Fruit fly (Drosophila melanogaster) whole organism, adult: ENCODE data around the gene CG17648.

Source experiments
- CG11617 ChIP-seq: fragments of 200-800 bp; sonication (Bioruptor generic); optimal IDR thresholded peaks from 2 replicates; lab custom pipeline; 2017; ENCODE audit warnings: mild to moderate bottlenecking, missing biosample characterization, missing genetic modification reagents, missing genetic modification characterization
- CG12768 ChIP-seq: fragments of 200-800 bp; sonication (Bioruptor generic); optimal IDR thresholded peaks from 2 replicates; lab custom pipeline; 2017; ENCODE audit warnings: missing biosample characterization, missing genetic modification characterization, mild to moderate bottlenecking, moderate library complexity, missing genetic modification reagents
- CG14711 ChIP-seq: fragments of 200-800 bp; sonication (Bioruptor generic); optimal IDR thresholded peaks from 2 replicates; lab custom pipeline; 2018; ENCODE audit warnings: missing biosample characterization, mild to moderate bottlenecking, missing genetic modification characterization, moderate library complexity
- CG1620 ChIP-seq: fragments of 200-800 bp; sonication (Bioruptor generic); optimal IDR thresholded peaks from 2 replicates; lab custom pipeline; 2016; ENCODE audit warnings: missing biosample characterization, missing genetic modification characterization
- CG33017 ChIP-seq: fragments of 200-800 bp; sonication (Bioruptor generic); optimal IDR thresholded peaks from 2 replicates; lab custom pipeline; 2018; ENCODE audit warnings: missing biosample characterization, mild to moderate bottlenecking, missing genetic modification characterization, moderate library complexity
- CG5204 ChIP-seq: fragments of 200-800 bp; sonication (Bioruptor generic); optimal IDR thresholded peaks from 2 replicates; lab custom pipeline; 2016; ENCODE audit warnings: missing biosample characterization, missing genetic modification characterization
- CG7045 ChIP-seq: fragments of 200-800 bp; sonication (Bioruptor generic); optimal IDR thresholded peaks from 2 replicates; lab custom pipeline; 2017; ENCODE audit warnings: missing biosample characterization, mild to moderate bottlenecking, missing genetic modification characterization
- CG7101 ChIP-seq: fragments of 200-800 bp; sonication (Bioruptor generic); optimal IDR thresholded peaks from 2 replicates; lab custom pipeline; 2018; ENCODE audit warnings: missing biosample characterization, mild to moderate bottlenecking, missing genetic modification characterization, moderate library complexity
- Clk ChIP-seq: fragments of 200-800 bp; sonication (Bioruptor generic); optimal IDR thresholded peaks from 2 replicates; lab custom pipeline; 2017; ENCODE audit warnings: missing biosample characterization, missing genetic modification characterization
- Crg-1 ChIP-seq: fragments of 200-800 bp; sonication (Bioruptor generic); optimal IDR thresholded peaks from 2 replicates; lab custom pipeline; 2016; ENCODE audit warnings: missing biosample characterization, missing genetic modification characterization
- Hr96 ChIP-seq: fragments of 200-800 bp; sonication (Bioruptor generic); optimal IDR thresholded peaks from 2 replicates; lab custom pipeline; 2016; ENCODE audit warnings: missing biosample characterization, missing genetic modification characterization
- Mnt ChIP-seq: fragments of 200-800 bp; sonication (Bioruptor generic); optimal IDR thresholded peaks from 2 replicates; lab custom pipeline; 2016; ENCODE audit warnings: missing biosample characterization, mild to moderate bottlenecking, missing genetic modification characterization
- bab1 ChIP-seq: fragments of 200-800 bp; sonication (Bioruptor generic); optimal IDR thresholded peaks from 3 replicates; lab custom pipeline; 2019; ENCODE audit warnings: missing biosample characterization, mild to moderate bottlenecking, missing genetic modification characterization, moderate library complexity
- cic ChIP-seq: fragments of 200-800 bp; sonication (Bioruptor generic); optimal IDR thresholded peaks from 2 replicates; lab custom pipeline; 2017; ENCODE audit warnings: missing biosample characterization, mild to moderate bottlenecking, missing genetic modification characterization, moderate library complexity
- cnc ChIP-seq, 2 experiments: fragments of >200 bp; optimal IDR thresholded peaks; 2 replicates each; lab custom pipeline; 2017
- kay ChIP-seq: fragments of 200-800 bp; sonication (Bioruptor generic); peaks from one replicate; lab custom pipeline; 2016; ENCODE audit warnings: missing biosample characterization, missing genetic modification characterization, borderline replicate concordance
- ovo ChIP-seq: fragments of 200-800 bp; sonication (Bioruptor generic); optimal IDR thresholded peaks from 2 replicates; lab custom pipeline; 2016; ENCODE audit warnings: missing biosample characterization, missing genetic modification characterization
- pad ChIP-seq: fragments of 200-800 bp; sonication (Bioruptor generic); optimal IDR thresholded peaks from 3 replicates; lab custom pipeline; 2017; ENCODE audit warnings: missing biosample characterization, missing genetic modification characterization, mild to moderate bottlenecking, moderate library complexity, missing genetic modification reagents
- tj ChIP-seq: fragments of 200-800 bp; sonication (Bioruptor generic); optimal IDR thresholded peaks from 3 replicates; lab custom pipeline; 2017; ENCODE audit warnings: missing biosample characterization, mild to moderate bottlenecking, missing genetic modification characterization, moderate library complexity
- toe ChIP-seq: fragments of 200-800 bp; sonication (Bioruptor generic); optimal IDR thresholded peaks from 2 replicates; lab custom pipeline; 2016; ENCODE audit warnings: missing biosample characterization, missing genetic modification characterization

CG17648 gene

dm6 chr2L:1758853-1759252, 6.7 kb downstream of the CG17648 start, which contains the start of gene CG17650:
Gene CG17650, minus strand, starts transcription at chr2L:1759093.
- TF ChIP-seq CG1620 (GFP tag; lab: Kevin White, UChicago) (no peak), Crg-1 (GFP tag; lab: Kevin White, UChicago) (no peak), Hr96 (GFP tag; lab: Kevin White, UChicago) (no peak), CG33017 (tag; lab: Kevin White, UChicago) (no peak), cic (GFP tag; lab: Kevin White, UChicago) (no peak), Clk (GFP tag; lab: Kevin White, UChicago) (no peak), kay (no peak), tj (GFP tag; lab: Kevin White, UChicago) (no peak), pad (GFP tag; lab: Kevin White, UChicago) (no peak), CG5204 (no peak), CG12768 (no peak), bab1 (GFP tag; lab: Kevin White, UChicago) (no peak), CG11617 (no peak), toe (GFP tag; lab: Kevin White, UChicago) (no peak)

- TF ChIP-seq CG14711 (tag; lab: Kevin White, UChicago) = no peak
- TF ChIP-seq tj (GFP tag; lab: Kevin White, UChicago) = no peak
- TF ChIP-seq CG7101 = no peak
- no peak for TF ChIP-seq kay
- TF ChIP-seq Hr96 (GFP tag; lab: Kevin White, UChicago) = no peak
- TF ChIP-seq ovo = no peak
- TF ChIP-seq cic (GFP tag; lab: Kevin White, UChicago) = no peak
- TF ChIP-seq Clk (GFP tag; lab: Kevin White, UChicago) = no peak
- TF ChIP-seq CG12768 = no peak
- no peak for TF ChIP-seq CG7045 (GFP tag; lab: Kevin White, UChicago)
- TF ChIP-seq bab1 (GFP tag; lab: Kevin White, UChicago) = no peak
- TF ChIP-seq toe (GFP tag; lab: Kevin White, UChicago) = no peak
- TF ChIP-seq Crg-1 (GFP tag; lab: Kevin White, UChicago) = no peak
- TF ChIP-seq CG5204 = no peak
- no peak for TF ChIP-seq CG11617
Observed at dm6 chr2L:1783762-1784161, 31.7 kb downstream of the CG17648 start, which contains the start of gene Gr22e. Gene Gr22e, plus strand, starts transcription at chr2L:1784062.

DNA sequence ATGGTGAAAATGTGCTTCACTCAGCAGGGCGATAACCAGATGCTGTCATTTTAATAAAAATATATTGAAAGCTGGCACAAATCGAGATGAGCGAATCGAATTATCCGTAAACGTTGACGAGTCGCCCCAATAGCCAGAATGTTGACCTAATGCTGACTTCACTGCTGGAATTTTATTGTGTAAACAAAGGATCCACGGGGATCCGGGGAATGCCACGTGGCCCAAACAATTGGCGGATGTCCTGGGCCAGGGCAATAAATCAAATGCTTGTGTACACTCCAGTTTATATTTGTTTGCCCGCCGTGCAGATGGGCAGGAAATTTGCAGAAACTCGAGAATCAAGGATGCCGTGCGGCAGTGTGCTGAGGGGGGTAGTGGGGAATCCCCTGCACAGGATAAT, 35.8 kb downstream of the CG17648 start:
- TF ChIP-seq Clk (GFP tag; lab: Kevin White, UChicago) (no peak), Crg-1 (GFP tag; lab: Kevin White, UChicago) (no peak), CG1620 (GFP tag; lab: Kevin White, UChicago) (no peak), cnc (optimal IDR thresholded peaks at IDR 0.05; lab: Kevin White, UChicago) (no peak), CG14711 (tag; lab: Kevin White, UChicago) (no peak), Hr96 (GFP tag; lab: Kevin White, UChicago) (no peak), ovo (no peak), CG11617 (no peak), bab1 (GFP tag; lab: Kevin White, UChicago) (no peak), pad (GFP tag; lab: Kevin White, UChicago) (no peak), CG5204 (no peak), tj (GFP tag; lab: Kevin White, UChicago) (no peak), kay (no peak)

- no peak for TF ChIP-seq CG7101
- TF ChIP-seq Crg-1 (GFP tag; lab: Kevin White, UChicago) = no peak
- TF ChIP-seq cic (GFP tag; lab: Kevin White, UChicago) = no peak
- no peak for TF ChIP-seq Hr96 (GFP tag; lab: Kevin White, UChicago)
- no peak for TF ChIP-seq ovo
- TF ChIP-seq CG12768 = no peak
- TF ChIP-seq toe (GFP tag; lab: Kevin White, UChicago) = no peak
- no peak for TF ChIP-seq CG7045 (GFP tag; lab: Kevin White, UChicago)
- TF ChIP-seq tj (GFP tag; lab: Kevin White, UChicago) = no peak
- no peak for TF ChIP-seq Mnt (GFP tag; lab: Kevin White, UChicago)
- no peak for TF ChIP-seq bab1 (GFP tag; lab: Kevin White, UChicago)
- no peak for TF ChIP-seq CG33017 (tag; lab: Kevin White, UChicago)
- TF ChIP-seq CG5204 = no peak
Observed at dm6 chr2L:1790261-1790660, 38.2 kb downstream of the CG17648 start, which contains the start of gene Gr22d. Gene Gr22d, minus strand, starts transcription at chr2L:1790361.

dm6 chr2L:1791723-1792122, 39.6 kb downstream of the CG17648 start, which contains the start of gene Gr22c:
Gene Gr22c, minus strand, starts transcription at chr2L:1791823.
- TF ChIP-seq CG12768 = no peak
- no peak for TF ChIP-seq cnc (optimal IDR thresholded peaks at IDR 0.05; lab: Kevin White, UChicago)
- TF ChIP-seq pad (GFP tag; lab: Kevin White, UChicago) = no peak
- TF ChIP-seq ovo = no peak
- TF ChIP-seq CG14711 (tag; lab: Kevin White, UChicago) = no peak
- TF ChIP-seq Crg-1 (GFP tag; lab: Kevin White, UChicago) = no peak
- no peak for TF ChIP-seq CG5204
- TF ChIP-seq cic (GFP tag; lab: Kevin White, UChicago) = no peak
- TF ChIP-seq Hr96 (GFP tag; lab: Kevin White, UChicago) = no peak
- no peak for TF ChIP-seq tj (GFP tag; lab: Kevin White, UChicago)
- no peak for TF ChIP-seq Clk (GFP tag; lab: Kevin White, UChicago)

dm6 chr2L:1793168-1793567, 41.1 kb downstream of the CG17648 start, which contains the start of gene Gr22b:
Gene Gr22b, minus strand, starts transcription at chr2L:1793268.
- TF ChIP-seq kay (no peak), Hr96 (GFP tag; lab: Kevin White, UChicago) (no peak), CG12768 (no peak), pad (GFP tag; lab: Kevin White, UChicago) (no peak), cic (GFP tag; lab: Kevin White, UChicago) (no peak), cnc (optimal IDR thresholded peaks at IDR 0.05; lab: Kevin White, UChicago) (no peak), CG1620 (GFP tag; lab: Kevin White, UChicago) (no peak), Crg-1 (GFP tag; lab: Kevin White, UChicago) (no peak), tj (GFP tag; lab: Kevin White, UChicago) (no peak), toe (GFP tag; lab: Kevin White, UChicago) (no peak), bab1 (GFP tag; lab: Kevin White, UChicago) (no peak), CG7045 (GFP tag; lab: Kevin White, UChicago) (no peak), Clk (GFP tag; lab: Kevin White, UChicago) (no peak), CG5204 (no peak), CG14711 (tag; lab: Kevin White, UChicago) (no peak), CG11617 (no peak), CG7101 (no peak), ovo (no peak), Mnt (GFP tag; lab: Kevin White, UChicago) (no peak)
